Worm (Caenorhabditis elegans) whole organism, L2 larva: Measurements from ENCODE around the gene samp-1.
A peak's percentile ranks its signal among the peaks of the same experiment; 100 is the strongest.

Source experiments
- C34F6.9 ChIP-seq: fragments of 150-350 bp; optimal IDR thresholded peaks from 2 replicates; lab custom pipeline; 2014; ENCODE audit warnings: missing biosample characterization, missing genetic modification characterization
- F13H6.1 ChIP-seq: sonication (generic microtip); optimal IDR thresholded peaks from 2 replicates; lab custom pipeline; 2016; ENCODE audit warnings: missing genetic modification characterization, missing compliant biosample characterization
- Y55F3AM.14 ChIP-seq: fragments of 200-800 bp; sonication (Bioruptor generic); optimal IDR thresholded peaks from 2 replicates; lab custom pipeline; 2018; ENCODE audit warnings: mild to moderate bottlenecking, missing genetic modification characterization, missing compliant biosample characterization
- alr-1 ChIP-seq: fragments of 150-350 bp; optimal IDR thresholded peaks from 2 replicates; lab custom pipeline; 2014; ENCODE audit warnings: missing biosample characterization, missing genetic modification characterization
- aly-2 ChIP-seq: fragments of 150-350 bp; optimal IDR thresholded peaks from 2 replicates; lab custom pipeline; 2014; ENCODE audit warnings: missing biosample characterization, missing genetic modification characterization
- ama-1 ChIP-seq: fragments of 150-350 bp; optimal IDR thresholded peaks from 2 replicates; lab custom pipeline; 2018; ENCODE audit warnings: inconsistent platforms
- ceh-82 ChIP-seq: fragments of 150-350 bp; optimal IDR thresholded peaks from 2 replicates; lab custom pipeline; 2014; ENCODE audit warnings: missing biosample characterization, missing genetic modification characterization
- crh-2 ChIP-seq: sonication (generic microtip); optimal IDR thresholded peaks from 2 replicates; lab custom pipeline; 2017; ENCODE audit warnings: missing biosample characterization, missing genetic modification characterization
- lin-11 ChIP-seq: fragments of 150-350 bp; sonication (generic microtip); optimal IDR thresholded peaks from 2 replicates; lab custom pipeline; 2014; ENCODE audit warnings: missing biosample characterization, missing genetic modification characterization, inconsistent platforms, mixed read lengths
- lin-13 ChIP-seq: fragments of 150-350 bp; optimal IDR thresholded peaks from 2 replicates; lab custom pipeline; 2014; ENCODE audit warnings: missing biosample characterization, missing genetic modification reagents, missing genetic modification characterization
- lin-39 ChIP-seq: fragments of 150-350 bp; optimal IDR thresholded peaks from 2 replicates; lab custom pipeline; 2014; ENCODE audit warnings: missing biosample characterization, missing genetic modification reagents, missing genetic modification characterization
- lsy-2 ChIP-seq, 2 experiments: fragments of 150-350 bp in 1 of 2; sonication (generic microtip) in 1 of 2; optimal IDR thresholded peaks; 2 replicates each; lab custom pipeline; 2014 to 2017; ENCODE audit warnings: missing biosample characterization in 2 of 2, missing genetic modification characterization in 2 of 2
- mdl-1 ChIP-seq, 2 experiments: fragments of 150-350 bp in 1 of 2; sonication (generic microtip) in 1 of 2; optimal IDR thresholded peaks; 2 replicates each; lab custom pipeline; 2017; ENCODE audit warnings: missing biosample characterization in 2 of 2, missing genetic modification characterization in 2 of 2
- nhr-10 ChIP-seq: sonication (generic microtip); optimal IDR thresholded peaks from 2 replicates; lab custom pipeline; 2017; ENCODE audit warnings: missing biosample characterization, missing genetic modification characterization
- nhr-129 ChIP-seq: fragments of 150-350 bp; optimal IDR thresholded peaks from 2 replicates; lab custom pipeline; 2014; ENCODE audit warnings: missing biosample characterization, missing genetic modification characterization
- nhr-21 ChIP-seq: fragments of 150-350 bp; optimal IDR thresholded peaks from 2 replicates; lab custom pipeline; 2014; ENCODE audit warnings: missing biosample characterization, missing genetic modification characterization
- nhr-23 ChIP-seq: fragments of 150-350 bp; optimal IDR thresholded peaks from 2 replicates; lab custom pipeline; 2014; ENCODE audit warnings: missing biosample characterization, missing genetic modification reagents, missing genetic modification characterization
- nhr-237 ChIP-seq: fragments of 150-350 bp; optimal IDR thresholded peaks from 2 replicates; lab custom pipeline; 2014; ENCODE audit warnings: missing biosample characterization, missing genetic modification characterization
- nhr-6 ChIP-seq: fragments of 150-350 bp; optimal IDR thresholded peaks from 2 replicates; lab custom pipeline; 2014; ENCODE audit warnings: missing biosample characterization, missing genetic modification characterization
- nhr-77 ChIP-seq: fragments of 150-350 bp; optimal IDR thresholded peaks from 2 replicates; lab custom pipeline; 2014; ENCODE audit warnings: missing biosample characterization, missing genetic modification characterization
- peb-1 ChIP-seq: fragments of 150-350 bp; optimal IDR thresholded peaks from 2 replicates; lab custom pipeline; 2014; ENCODE audit warnings: missing biosample characterization, missing genetic modification characterization
- sem-4 ChIP-seq: fragments of 150-350 bp; optimal IDR thresholded peaks from 2 replicates; lab custom pipeline; 2014; ENCODE audit warnings: missing biosample characterization, missing genetic modification reagents, missing genetic modification characterization
- sma-3 ChIP-seq: sonication (generic microtip); optimal IDR thresholded peaks from 2 replicates; lab custom pipeline; 2016; ENCODE audit warnings: missing genetic modification reagents, missing genetic modification characterization, missing compliant biosample characterization
- sma-9 ChIP-seq, 2 experiments: fragments of 150-350 bp in 1 of 2; sonication (generic microtip) in 1 of 2; optimal IDR thresholded peaks; 2 replicates each; lab custom pipeline; 2014 to 2016; ENCODE audit warnings: missing genetic modification characterization in 2 of 2, mild to moderate bottlenecking in 1 of 2, missing biosample characterization in 1 of 2, missing compliant biosample characterization in 1 of 2, missing genetic modification reagents in 1 of 2, moderate library complexity in 1 of 2
- snpc-4 ChIP-seq: fragments of 150-350 bp; optimal IDR thresholded peaks from 2 replicates; lab custom pipeline; 2014; ENCODE audit warnings: missing biosample characterization, missing genetic modification characterization
- unc-55 ChIP-seq: fragments of 150-350 bp; sonication (generic microtip); optimal IDR thresholded peaks from 3 replicates; lab custom pipeline; 2014; ENCODE audit warnings: missing biosample characterization, missing genetic modification reagents, missing genetic modification characterization
- unc-62 ChIP-seq: fragments of 150-350 bp; optimal IDR thresholded peaks from 2 replicates; lab custom pipeline; 2014; ENCODE audit warnings: missing biosample characterization, missing genetic modification reagents, missing genetic modification characterization
- zag-1 ChIP-seq: fragments of 150-350 bp; optimal IDR thresholded peaks from 2 replicates; lab custom pipeline; 2014; ENCODE audit warnings: missing biosample characterization, missing genetic modification characterization
- ztf-11 ChIP-seq: sonication (generic microtip); optimal IDR thresholded peaks from 2 replicates; lab custom pipeline; 2017; ENCODE audit warnings: missing biosample characterization, missing genetic modification characterization

Gene samp-1

ce11 chrII:11333846-11334638 lies 31.4 kb downstream of the samp-1 start:
- TF ChIP-seq snpc-4 (tag; lab: Kevin White, UChicago) (peak; percentile 54), nhr-6 (tag; lab: Kevin White, UChicago) (no peak), zag-1 (tag; lab: Kevin White, UChicago) (no peak), nhr-77 (tag; lab: Kevin White, UChicago) (no peak), nhr-237 (tag; lab: Kevin White, UChicago) (no peak), sma-9 (GFP tag; optimal IDR thresholded peaks at IDR 0.05; lab: Kevin White, UChicago) (peak; percentile 6), sma-9 (tag; optimal IDR thresholded peaks at IDR 0.05; lab: Kevin White, UChicago) (no peak)
- TF ChIP-seq, all 48 proteins: peak for 2

ce11 chrII:11335670-11336069 lies 33.0 kb downstream of the samp-1 start:
- TF ChIP-seq peb-1 (tag; lab: Kevin White, UChicago) (no peak), snpc-4 (tag; lab: Kevin White, UChicago) (no peak), unc-55 (GFP tag; lab: Kevin White, UChicago) (peak; percentile 68), zag-1 (tag; lab: Kevin White, UChicago) (peak; percentile 63), C34F6.9 (tag; lab: Kevin White, UChicago) (peak; percentile 38), sem-4 (tag; lab: Kevin White, UChicago) (no peak)
- TF ChIP-seq, all 48 proteins: peak for 3

ce11 chrII:11336163-11336562 lies 33.5 kb downstream of the samp-1 start:
- TF ChIP-seq nhr-21 (tag; lab: Kevin White, UChicago) (peak; percentile 44), ama-1 (lab: Kevin White, UChicago) (peak; percentile 28), F13H6.1 (no peak), nhr-23 (tag; lab: Kevin White, UChicago) (no peak), alr-1 (no peak)

ce11 chrII:11336640-11337241 lies 34.0 kb downstream of the samp-1 start:
- no peak for TF ChIP-seq ceh-82 (tag; lab: Kevin White, UChicago)
- TF ChIP-seq C34F6.9 (tag; lab: Kevin White, UChicago): no peak
- TF ChIP-seq lin-11 (tag; lab: Kevin White, UChicago): no peak
- TF ChIP-seq sma-9 (GFP tag; optimal IDR thresholded peaks at IDR 0.05; lab: Kevin White, UChicago): no peak
- TF ChIP-seq sma-9 (tag; optimal IDR thresholded peaks at IDR 0.05; lab: Kevin White, UChicago): no peak
- TF ChIP-seq lin-13 (GFP tag; lab: Kevin White, UChicago): no peak
- no peak for TF ChIP-seq unc-62 (GFP tag; lab: Kevin White, UChicago)
- TF ChIP-seq mdl-1 (tag; optimal IDR thresholded peaks at IDR 0.05; lab: Kevin White, UChicago): no peak
- TF ChIP-seq Y55F3AM.14: no peak
- TF ChIP-seq F13H6.1: no peak
- TF ChIP-seq nhr-21 (tag; lab: Kevin White, UChicago): no peak
- no peak for TF ChIP-seq lsy-2 (tag; optimal IDR thresholded peaks at IDR 0.05; lab: Kevin White, UChicago)
- no peak for TF ChIP-seq sem-4 (tag; lab: Kevin White, UChicago)

ce11 chrII:11337497-11338040 lies 34.9 kb downstream of the samp-1 start, which contains the start of gene sqt-1:
sqt-1 (minus strand) TSS chrII:11337837.
- peak; percentile 37 for TF ChIP-seq sem-4 (tag; lab: Kevin White, UChicago)
- no peak for TF ChIP-seq F13H6.1
- no peak for TF ChIP-seq nhr-10 (tag; lab: Kevin White, UChicago)
- TF ChIP-seq peb-1 (tag; lab: Kevin White, UChicago): no peak
- peak; percentile 69 for TF ChIP-seq ama-1 (lab: Kevin White, UChicago)
- no peak for TF ChIP-seq C34F6.9 (tag; lab: Kevin White, UChicago)
- no peak for TF ChIP-seq sma-3 (GFP tag; lab: Kevin White, UChicago)
- no peak for TF ChIP-seq crh-2
- TF ChIP-seq ztf-11 (tag; lab: Kevin White, UChicago): no peak
- TF ChIP-seq lin-39 (tag; lab: Kevin White, UChicago): no peak
- no peak for TF ChIP-seq aly-2 (tag; lab: Kevin White, UChicago)
- peak; percentile 36 for TF ChIP-seq nhr-21 (tag; lab: Kevin White, UChicago)
- no peak for TF ChIP-seq nhr-129 (tag; lab: Kevin White, UChicago)
- TF ChIP-seq unc-55 (GFP tag; lab: Kevin White, UChicago): peak; percentile 64
- TF ChIP-seq, all 48 proteins: peak for 4
